Fruit fly (Drosophila melanogaster) whole organism, embryonic: ENCODE measurements around the gene ZnT77C.
A peak's percentile ranks its signal among the peaks of the same experiment; 100 is the strongest.

Source experiments
- CG10209 ChIP-seq: fragments of 200-800 bp; sonication (Bioruptor generic); optimal IDR thresholded peaks from 3 replicates; lab custom pipeline; 2017; ENCODE audit warnings: missing biosample characterization, mild to moderate bottlenecking, missing genetic modification characterization, missing genetic modification reagents
- CG12299 ChIP-seq: fragments of 200-800 bp; sonication (Bioruptor generic); optimal IDR thresholded peaks from 2 replicates; lab custom pipeline; 2018; ENCODE audit warnings: missing biosample characterization, mild to moderate bottlenecking, missing genetic modification characterization
- CG15514 ChIP-seq: fragments of 200-800 bp; sonication (Bioruptor generic); optimal IDR thresholded peaks from 3 replicates; lab custom pipeline; 2017; ENCODE audit warnings: missing biosample characterization, missing genetic modification characterization, mild to moderate bottlenecking, moderate library complexity, missing genetic modification reagents
- CG15601 ChIP-seq: fragments of 200-800 bp; sonication (Bioruptor generic); optimal IDR thresholded peaks from 3 replicates; lab custom pipeline; 2019; ENCODE audit warnings: missing biosample characterization, mild to moderate bottlenecking, missing genetic modification characterization, moderate library complexity
- CG16813 ChIP-seq: fragments of 200-800 bp; sonication (Bioruptor generic); IDR thresholded peaks from 3 replicates; pipeline ENCODE4 v1.3.6; 2022; ENCODE audit warnings: missing biosample characterization, missing genetic modification characterization; ENCODE audit not compliant: partially characterized antibody
- CG17361 ChIP-seq: fragments of 200-800 bp; sonication (Bioruptor generic); IDR thresholded peaks from 3 replicates; pipeline ENCODE4 v1.3.6; 2022; ENCODE audit warnings: missing biosample characterization, missing genetic modification characterization
- CG17802 ChIP-seq: fragments of 200-800 bp; sonication (Bioruptor generic); optimal IDR thresholded peaks from 2 replicates; lab custom pipeline; 2018; ENCODE audit warnings: missing biosample characterization, mild to moderate bottlenecking, missing genetic modification characterization, moderate library complexity
- CG18476 ChIP-seq: fragments of 200-800 bp; sonication (Bioruptor generic); optimal IDR thresholded peaks from 2 replicates; lab custom pipeline; 2016; ENCODE audit warnings: missing biosample characterization, mild to moderate bottlenecking, missing genetic modification characterization
- CG2116 ChIP-seq: fragments of 200-800 bp; sonication (Bioruptor generic); optimal IDR thresholded peaks from 3 replicates; lab custom pipeline; 2018; ENCODE audit warnings: missing biosample characterization, mild to moderate bottlenecking, missing genetic modification characterization
- CG34224 ChIP-seq: fragments of 200-800 bp; sonication (Bioruptor generic); IDR thresholded peaks from 3 replicates; pipeline ENCODE4 v1.3.6; 2022; ENCODE audit warnings: missing biosample characterization, missing genetic modification characterization; ENCODE audit not compliant: partially characterized antibody
- CG4360 ChIP-seq: fragments of 200-800 bp; sonication (Bioruptor generic); IDR thresholded peaks from 2 replicates; pipeline ENCODE4 v1.3.6; 2022; ENCODE audit warnings: missing biosample characterization, missing genetic modification characterization
- CG6254 ChIP-seq: fragments of 200-800 bp; sonication (Bioruptor generic); optimal IDR thresholded peaks from 3 replicates; lab custom pipeline; 2017; ENCODE audit warnings: mild to moderate bottlenecking, missing biosample characterization, missing genetic modification reagents, missing genetic modification characterization
- CG7271 ChIP-seq: fragments of 200-800 bp; sonication (Bioruptor generic); optimal IDR thresholded peaks from 2 replicates; lab custom pipeline; 2018; ENCODE audit warnings: missing biosample characterization, mild to moderate bottlenecking, missing genetic modification characterization, moderate library complexity
- CG9609 ChIP-seq: fragments of 200-800 bp; sonication (Bioruptor generic); optimal IDR thresholded peaks from 3 replicates; lab custom pipeline; 2016; ENCODE audit warnings: missing biosample characterization, missing genetic modification characterization
- CHES-1-like ChIP-seq: fragments of 200-800 bp; sonication (Bioruptor generic); optimal IDR thresholded peaks from 2 replicates; lab custom pipeline; 2016; ENCODE audit warnings: missing biosample characterization, missing genetic modification characterization
- CrebB ChIP-seq: fragments of 200-800 bp; sonication (Bioruptor generic); optimal IDR thresholded peaks from 3 replicates; lab custom pipeline; 2018; ENCODE audit warnings: missing biosample characterization, mild to moderate bottlenecking, missing genetic modification characterization
- D19A ChIP-seq: fragments of 200-800 bp; optimal IDR thresholded peaks from 3 replicates; lab custom pipeline; 2019; ENCODE audit warnings: missing biosample characterization, mild to moderate bottlenecking, missing genetic modification characterization, moderate library complexity
- Dp ChIP-seq: fragments of 200-800 bp; sonication (Bioruptor generic); optimal IDR thresholded peaks from 2 replicates; lab custom pipeline; 2018; ENCODE audit warnings: missing biosample characterization, mild to moderate bottlenecking, missing genetic modification characterization, moderate library complexity
- ERR ChIP-seq: fragments of 200-800 bp; sonication (Bioruptor generic); optimal IDR thresholded peaks from 2 replicates; lab custom pipeline; 2016; ENCODE audit warnings: missing biosample characterization, missing genetic modification characterization
- Gsc ChIP-seq: fragments of 200-800 bp; sonication (Bioruptor generic); IDR thresholded peaks from 2 replicates; pipeline ENCODE4 v1.3.6; 2022; ENCODE audit warnings: missing biosample characterization, missing genetic modification characterization
- Hmx ChIP-seq: fragments of 200-800 bp; sonication (Bioruptor generic); optimal IDR thresholded peaks from 2 replicates; lab custom pipeline; 2016; ENCODE audit warnings: missing biosample characterization, missing genetic modification characterization
- Pdp1 ChIP-seq, 2 experiments: fragments of 200-800 bp; sonication (Bioruptor generic); optimal IDR thresholded peaks; 3 replicates each; lab custom pipeline; 2016; ENCODE audit warnings: missing biosample characterization in 2 of 2, missing genetic modification characterization in 2 of 2, mild to moderate bottlenecking in 1 of 2, moderate library complexity in 1 of 2
- Sin3A ChIP-seq: fragments of >200 bp; optimal IDR thresholded peaks from 2 replicates; lab custom pipeline; 2018
- Spps ChIP-seq: fragments of 200-800 bp; sonication (Bioruptor generic); optimal IDR thresholded peaks from 2 replicates; lab custom pipeline; 2018; ENCODE audit warnings: missing biosample characterization, mild to moderate bottlenecking, missing genetic modification characterization
- Ssrp ChIP-seq: fragments of 200-800 bp; sonication (Bioruptor generic); optimal IDR thresholded peaks from 2 replicates; lab custom pipeline; 2018; ENCODE audit warnings: missing biosample characterization, mild to moderate bottlenecking, missing genetic modification characterization, moderate library complexity
- Usf ChIP-seq: fragments of 200-800 bp; sonication (Bioruptor generic); optimal IDR thresholded peaks from 2 replicates; lab custom pipeline; 2017; ENCODE audit warnings: missing genotype, missing biosample characterization, missing genetic modification characterization
- cg ChIP-seq: fragments of 200-800 bp; sonication (Bioruptor generic); optimal IDR thresholded peaks from 3 replicates; lab custom pipeline; 2019; ENCODE audit warnings: missing biosample characterization, mild to moderate bottlenecking, missing genetic modification characterization, moderate library complexity
- chif ChIP-seq, 2 experiments: fragments of 200-800 bp; sonication (Bioruptor generic); optimal IDR thresholded peaks; 3 replicates each; lab custom pipeline; 2016; ENCODE audit warnings: missing biosample characterization in 2 of 2, missing genetic modification characterization in 2 of 2
- chinmo ChIP-seq: fragments of 200-800 bp; sonication (Bioruptor generic); IDR thresholded peaks from 4 replicates; pipeline ENCODE4 v1.3.6; 2022; ENCODE audit warnings: missing biosample characterization, missing genetic modification characterization; ENCODE audit not compliant: partially characterized antibody
- chm ChIP-seq: fragments of 200-800 bp; sonication (Bioruptor generic); IDR thresholded peaks from 2 replicates; pipeline ENCODE4 v1.3.6; 2022; ENCODE audit warnings: missing biosample characterization, missing genetic modification characterization
- ems ChIP-seq: fragments of 200-800 bp; sonication (Bioruptor generic); optimal IDR thresholded peaks from 3 replicates; lab custom pipeline; 2016; ENCODE audit warnings: missing biosample characterization, missing genetic modification characterization
- gcm2 ChIP-seq: fragments of 200-800 bp; sonication (Bioruptor generic); optimal IDR thresholded peaks from 2 replicates; lab custom pipeline; 2016; ENCODE audit warnings: missing biosample characterization, missing genetic modification characterization
- hth ChIP-seq: fragments of >200 bp; optimal IDR thresholded peaks from 2 replicates; lab custom pipeline; 2017; ENCODE audit warnings: inconsistent platforms
- jigr1 ChIP-seq: fragments of 200-800 bp; sonication (Bioruptor generic); IDR thresholded peaks from 3 replicates; pipeline ENCODE4 v1.3.6; 2022; ENCODE audit warnings: missing biosample characterization, missing genetic modification characterization
- kah ChIP-seq: fragments of 200-800 bp; sonication (Bioruptor generic); optimal IDR thresholded peaks from 2 replicates; lab custom pipeline; 2018; ENCODE audit warnings: missing biosample characterization, mild to moderate bottlenecking, missing genetic modification characterization
- mam ChIP-seq: fragments of 200-800 bp; sonication (Bioruptor generic); optimal IDR thresholded peaks from 3 replicates; lab custom pipeline; 2016; ENCODE audit warnings: missing biosample characterization, missing genetic modification characterization
- mirr ChIP-seq: fragments of 200-800 bp; sonication (Bioruptor generic); optimal IDR thresholded peaks from 3 replicates; lab custom pipeline; 2018; ENCODE audit warnings: missing biosample characterization, mild to moderate bottlenecking, missing genetic modification characterization
- nau ChIP-seq: fragments of 200-800 bp; sonication (Bioruptor generic); optimal IDR thresholded peaks from 3 replicates; lab custom pipeline; 2017; ENCODE audit warnings: missing biosample characterization, mild to moderate bottlenecking, missing genetic modification characterization, missing genetic modification reagents
- odd ChIP-seq: fragments of 200-800 bp; sonication (Bioruptor generic); optimal IDR thresholded peaks from 2 replicates; lab custom pipeline; 2017; ENCODE audit warnings: missing biosample characterization, mild to moderate bottlenecking, missing genetic modification characterization
- pros ChIP-seq: fragments of 200-800 bp; sonication (Bioruptor generic); optimal IDR thresholded peaks from 3 replicates; lab custom pipeline; 2019; ENCODE audit warnings: missing biosample characterization, mild to moderate bottlenecking, missing genetic modification characterization, moderate library complexity
- sens ChIP-seq: fragments of 200-800 bp; sonication (Bioruptor generic); peaks from one replicate; lab custom pipeline; 2016; ENCODE audit warnings: missing biosample characterization, missing genetic modification characterization
- trem ChIP-seq: fragments of 200-800 bp; optimal IDR thresholded peaks from 3 replicates; lab custom pipeline; 2019; ENCODE audit warnings: missing biosample characterization, mild to moderate bottlenecking, missing genetic modification characterization, moderate library complexity
- unpg ChIP-seq: fragments of 200-800 bp; sonication (Bioruptor generic); optimal IDR thresholded peaks from 3 replicates; lab custom pipeline; 2018; ENCODE audit warnings: missing biosample characterization, mild to moderate bottlenecking, missing genetic modification characterization, moderate library complexity
- zen2 ChIP-seq: fragments of 200-800 bp; sonication (Bioruptor generic); IDR thresholded peaks from 3 replicates; pipeline ENCODE4 v1.3.6; 2022; ENCODE audit warnings: missing biosample characterization, missing genetic modification characterization; ENCODE audit not compliant: partially characterized antibody

Gene ZnT77C

DNA sequence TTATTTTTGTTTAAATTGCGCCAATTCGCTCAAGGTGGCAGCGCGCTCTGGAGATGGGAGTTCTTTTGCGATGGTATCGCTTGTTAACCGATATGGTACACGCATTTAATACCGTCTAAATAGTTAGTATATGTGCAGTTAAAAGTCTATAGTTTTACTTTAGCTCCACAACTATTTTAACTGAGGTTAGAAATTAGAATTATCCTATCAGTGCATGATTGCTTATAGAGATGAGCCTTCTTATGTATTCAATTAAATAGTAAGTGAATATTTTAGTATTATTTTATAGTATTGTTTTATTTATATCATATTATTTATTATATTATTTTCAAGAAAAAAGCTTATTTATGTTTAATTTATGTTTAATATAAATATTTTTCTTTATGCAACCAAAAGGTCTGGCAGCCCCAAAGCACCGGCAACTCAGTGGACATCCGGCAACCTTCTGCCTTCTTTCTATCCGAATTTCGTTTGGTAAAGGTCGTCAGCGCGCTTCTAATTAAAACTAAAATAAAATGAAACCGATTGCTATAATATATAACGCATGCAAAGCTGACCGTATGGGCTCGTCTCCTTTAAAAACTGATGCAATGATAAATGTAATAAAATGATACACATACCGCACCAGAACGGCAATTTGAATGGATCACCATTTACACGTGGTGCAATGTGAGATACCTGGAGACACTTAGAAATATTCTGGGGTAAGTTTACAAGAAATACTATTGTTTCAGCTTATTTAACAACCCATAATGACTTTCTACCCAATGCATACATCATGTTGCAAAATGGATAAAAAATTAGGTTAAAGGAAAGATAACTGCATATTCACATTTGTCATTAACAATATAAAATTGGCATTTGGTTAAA is 41.7 kb downstream of the ZnT77C start, which contains the start of gene CG5199 (continued):
- TF ChIP-seq mam (GFP tag; lab: Kevin White, UChicago): peak; percentile 82
- TF ChIP-seq pros: no peak
- peak; percentile 37 for TF ChIP-seq CG2116 (GFP tag; lab: Kevin White, UChicago)
- TF ChIP-seq Usf (GFP tag; lab: Kevin White, UChicago): peak; percentile 55
- TF ChIP-seq hth: no peak
- peak; percentile 66 for TF ChIP-seq unpg (GFP tag; lab: Kevin White, UChicago)
- TF ChIP-seq nau (GFP tag; lab: Kevin White, UChicago): no peak
- peak; percentile 89 for TF ChIP-seq CG16813
- peak; percentile 74 for TF ChIP-seq CG10209 (GFP tag; lab: Kevin White, UChicago)
- TF ChIP-seq D19A: peak; percentile 49
- peak; percentile 90 for TF ChIP-seq CG17361 (GFP tag; lab: Robert Waterston, UW)
- TF ChIP-seq zen2 (GFP tag; lab: Robert Waterston, UW): peak; percentile 52; the same call in 1 of the 3 replicates
- peak; percentile 81 for TF ChIP-seq Ssrp (tag; lab: Kevin White, UChicago)
- peak in 1 of 2 experiments; percentile 29 for TF ChIP-seq chif (GFP tag; optimal IDR thresholded peaks at IDR 0.05; lab: Kevin White, UChicago)
- TF ChIP-seq Gsc: no peak
- TF ChIP-seq CHES-1-like (GFP tag; lab: Kevin White, UChicago): peak; percentile 28
- peak; percentile 93 for TF ChIP-seq trem (tag; lab: Kevin White, UChicago)
- TF ChIP-seq Dp: peak; percentile 62
- TF ChIP-seq CrebB (tag; lab: Kevin White, UChicago): no peak
- no peak for TF ChIP-seq CG7271
- TF ChIP-seq CG15601 (tag; lab: Kevin White, UChicago): peak; percentile 65
- TF ChIP-seq cg: no peak
- TF ChIP-seq jigr1 (GFP tag; lab: Robert Waterston, UW): no peak
- TF ChIP-seq CG9609 (GFP tag; lab: Kevin White, UChicago): peak; percentile 2
- no peak for TF ChIP-seq chm
- peak; percentile 58 for TF ChIP-seq Sin3A
- no peak for TF ChIP-seq ERR (GFP tag; lab: Kevin White, UChicago)
- no peak for TF ChIP-seq ems
- TF ChIP-seq mirr (GFP tag; lab: Kevin White, UChicago): no peak
- peak; percentile 74 for TF ChIP-seq CG34224 (GFP tag; lab: Robert Waterston, UW)
- TF ChIP-seq CG18476: peak; percentile 19
- TF ChIP-seq Spps (tag; lab: Kevin White, UChicago): peak; percentile 26
- peak; percentile 53 for TF ChIP-seq CG15514 (GFP tag; lab: Kevin White, UChicago)
- peak; percentile 45 for TF ChIP-seq CG12299 (tag; lab: Kevin White, UChicago)
- peak; percentile 1 for TF ChIP-seq CG17802 (tag; lab: Kevin White, UChicago)
- TF ChIP-seq CG6254 (GFP tag; lab: Kevin White, UChicago): peak; percentile 53
- peak; percentile 48 for TF ChIP-seq odd (GFP tag; lab: Kevin White, UChicago)
- TF ChIP-seq, all 482 proteins: peak for 275

dm6 chr3L:20448773-20449172 is 45.9 kb downstream of the ZnT77C start:
- TF ChIP-seq gcm2 (no peak), sens (peak; percentile 22), Pdp1 (GFP tag; optimal IDR thresholded peaks at IDR 0.05; lab: Kevin White, UChicago) (peak in 1 of 2 experiments; percentile 56), kah (GFP tag; lab: Kevin White, UChicago) (no peak), Hmx (no peak), chinmo (GFP tag; lab: Robert Waterston, UW) (0 out of 4 replicates have a peak, but pooled peaks have one; percentile 30), CG4360 (GFP tag; lab: Robert Waterston, UW) (peak; percentile 58; the same call in 1 of the 2 replicates)
